Fruit fly (Drosophila melanogaster) whole organism, pupa: ENCODE measurements around the gene CG31220.

Source experiments
- CG10348 ChIP-seq: fragments of 200-800 bp; sonication (Bioruptor generic); IDR thresholded peaks from 2 replicates; pipeline ENCODE4 v1.3.6; 2022; ENCODE audit warnings: missing biosample characterization, missing genetic modification characterization
- CG13204 ChIP-seq: fragments of 200-800 bp; sonication (Bioruptor generic); optimal IDR thresholded peaks from 2 replicates; lab custom pipeline; 2018; ENCODE audit warnings: missing biosample characterization, mild to moderate bottlenecking, missing genetic modification characterization, moderate library complexity
- CG14655 ChIP-seq: fragments of 200-800 bp; sonication (Bioruptor generic); optimal IDR thresholded peaks from 3 replicates; lab custom pipeline; 2017; ENCODE audit warnings: mild to moderate bottlenecking, missing biosample characterization, missing genetic modification reagents, missing genetic modification characterization
- CG15710 ChIP-seq: fragments of 200-800 bp; sonication (Bioruptor generic); optimal IDR thresholded peaks from 2 replicates; lab custom pipeline; 2018; ENCODE audit warnings: missing biosample characterization, mild to moderate bottlenecking, missing genetic modification characterization, moderate library complexity
- CG17806 ChIP-seq: fragments of 200-800 bp; sonication (Bioruptor generic); optimal IDR thresholded peaks from 2 replicates; lab custom pipeline; 2018; ENCODE audit warnings: missing biosample characterization, mild to moderate bottlenecking, missing genetic modification characterization, moderate library complexity
- CG32121 ChIP-seq: fragments of 200-800 bp; sonication (Bioruptor generic); IDR thresholded peaks from 2 replicates; pipeline ENCODE4 v1.3.6; 2022; ENCODE audit warnings: missing biosample characterization, missing genetic modification characterization
- CG34367 ChIP-seq: fragments of 200-800 bp; sonication (Bioruptor generic); optimal IDR thresholded peaks from 2 replicates; lab custom pipeline; 2018; ENCODE audit warnings: missing biosample characterization, mild to moderate bottlenecking, missing genetic modification characterization
- CG4496 ChIP-seq: fragments of 200-800 bp; sonication (Bioruptor generic); IDR thresholded peaks from 3 replicates; pipeline ENCODE4 v1.3.6; 2022; ENCODE audit warnings: missing biosample characterization, missing genetic modification characterization
- CG8159 ChIP-seq: fragments of 200-800 bp; sonication (Bioruptor generic); optimal IDR thresholded peaks from 3 replicates; lab custom pipeline; 2018; ENCODE audit warnings: missing biosample characterization, mild to moderate bottlenecking, missing genetic modification characterization, moderate library complexity
- CG9948 ChIP-seq: fragments of 200-800 bp; sonication (Bioruptor generic); optimal IDR thresholded peaks from 2 replicates; lab custom pipeline; 2018; ENCODE audit warnings: missing biosample characterization, mild to moderate bottlenecking, missing genetic modification characterization, moderate library complexity
- EcR ChIP-seq: fragments of 200-800 bp; sonication (Bioruptor generic); optimal IDR thresholded peaks from 3 replicates; lab custom pipeline; 2019; ENCODE audit warnings: missing biosample characterization, missing genetic modification characterization, mild to moderate bottlenecking, moderate library complexity, missing genetic modification reagents
- Ets98B ChIP-seq: fragments of 200-800 bp; sonication (Bioruptor generic); IDR thresholded peaks from 2 replicates; pipeline ENCODE4 v1.3.6; 2022; ENCODE audit warnings: missing biosample characterization, missing genetic modification characterization
- Pif1A ChIP-seq: fragments of 200-800 bp; sonication (Bioruptor generic); optimal IDR thresholded peaks from 3 replicates; lab custom pipeline; 2016; ENCODE audit warnings: missing biosample characterization, missing genetic modification characterization
- rn ChIP-seq: fragments of 200-800 bp; sonication (Bioruptor generic); IDR thresholded peaks from 2 replicates; pipeline ENCODE4 v1.3.6; 2022; ENCODE audit warnings: missing biosample characterization, missing genetic modification characterization

- TF ChIP-seq CG8159 (tag; lab: Kevin White, UChicago) (no peak), CG9948 (tag; lab: Kevin White, UChicago) (no peak), rn (GFP tag; lab: Robert Waterston, UW) (no peak), CG32121 (GFP tag; lab: Robert Waterston, UW) (no peak), Pif1A (no peak), CG4496 (GFP tag; lab: Robert Waterston, UW) (no peak), EcR (no peak), CG34367 (tag; lab: Kevin White, UChicago) (no peak), CG15710 (tag; lab: Kevin White, UChicago) (no peak), CG14655 (GFP tag; lab: Kevin White, UChicago) (no peak), CG17806 (no peak), CG13204 (GFP tag; lab: Kevin White, UChicago) (no peak), Ets98B (GFP tag; lab: Robert Waterston, UW) (no peak), CG10348 (no peak)
Observed at dm6 chr3R:19664713-19665112, 16.4 kb downstream of the CG31220 start, which contains the start of gene CG7432.
